Fruit fly (Drosophila melanogaster) whole organism: ENCODE measurements around the gene CG33689.

Source experiments
- CG8478 ChIP-seq: fragments of >200 bp; optimal IDR thresholded peaks from 2 replicates; lab custom pipeline; 2018; ENCODE audit warnings: inconsistent platforms
- Dll ChIP-seq: fragments of >200 bp; optimal IDR thresholded peaks from 2 replicates; lab custom pipeline; 2017
- EcR ChIP-seq, 2 experiments: fragments of >200 bp; optimal IDR thresholded peaks; 2 replicates each; lab custom pipeline; 2017; ENCODE audit warnings: missing biosample characterization in 2 of 2, missing genetic modification characterization in 2 of 2, missing genetic modification reagents in 2 of 2
- pan ChIP-seq: fragments of >200 bp; optimal IDR thresholded peaks from 2 replicates; lab custom pipeline; 2017
- psq ChIP-seq: fragments of >200 bp; optimal IDR thresholded peaks from 2 replicates; lab custom pipeline; 2017
- usp ChIP-seq: fragments of >200 bp; optimal IDR thresholded peaks from 2 replicates; lab custom pipeline; 2017; ENCODE audit warnings: missing biosample characterization, missing genetic modification characterization, mixed read lengths

DNA sequence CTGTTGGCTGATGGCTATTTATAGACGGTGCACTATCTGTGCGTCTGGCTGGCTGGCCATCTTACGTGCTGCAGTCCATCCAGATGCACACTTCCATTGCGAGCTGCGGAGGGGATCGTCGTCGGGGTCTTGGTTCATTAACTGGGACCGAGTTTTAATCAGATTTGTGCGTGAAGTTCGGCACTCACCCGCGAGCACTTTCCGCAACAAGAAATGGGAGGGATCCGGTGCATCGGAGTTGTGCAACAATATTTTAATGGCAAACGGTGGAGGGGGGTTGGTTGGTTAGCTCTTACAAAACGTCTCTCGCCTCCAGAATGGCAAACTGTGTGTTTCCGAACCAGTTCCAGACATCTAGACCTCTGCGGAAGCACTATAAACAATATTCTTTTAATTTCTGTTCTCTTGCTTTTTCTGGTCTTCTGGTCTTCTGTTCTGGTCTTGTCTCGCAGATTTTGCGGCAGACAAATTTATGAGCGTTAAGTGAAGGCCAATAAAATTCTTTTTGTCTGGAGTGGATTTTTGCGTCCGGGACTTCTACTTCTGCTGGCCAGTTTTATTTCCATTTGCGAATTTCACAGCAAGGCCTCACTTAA lies 3.3 kb upstream of the CG33689 start:
- TF ChIP-seq CG8478 (lab: Kevin White, UChicago): no peak
- no peak for TF ChIP-seq psq
- no peak for TF ChIP-seq usp (GFP tag; lab: Kevin White, UChicago)
- peak in 1 of 2 experiments; percentile 50 for TF ChIP-seq EcR (GFP tag; optimal IDR thresholded peaks at IDR 0.05; lab: Kevin White, UChicago)
- TF ChIP-seq pan (lab: Kevin White, UChicago): no peak
- TF ChIP-seq Dll: no peak
